Worm (Caenorhabditis elegans): ENCODE data around the gene sra-6.

sra-6 gene

DNA sequence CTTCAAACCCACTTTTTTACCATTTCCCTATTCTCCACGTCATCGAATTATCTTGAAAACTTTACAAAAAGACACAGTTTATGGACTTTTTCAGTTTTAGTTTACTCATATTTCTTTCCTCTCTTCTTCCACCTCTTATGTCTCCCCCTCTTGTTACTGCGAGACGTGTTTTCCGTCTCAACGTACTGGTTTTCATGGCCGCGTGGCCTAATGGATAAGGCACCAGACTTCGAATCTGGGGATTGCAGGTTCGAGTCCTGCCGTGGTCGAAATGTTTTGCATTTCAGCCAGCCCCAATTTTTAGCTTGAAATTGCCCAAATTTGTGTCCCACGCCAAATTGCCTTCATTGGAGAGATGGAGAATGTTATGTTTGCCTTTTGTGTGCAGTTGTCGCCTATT is 15.4 kb upstream of the sra-6 start (continued):
- TF ChIP-seq zip-5 (tag; optimal IDR thresholded peaks at IDR 0.05): peak; percentile 65
- TF ChIP-seq fkh-10 (GFP tag; optimal IDR thresholded peaks at IDR 0.05): no peak
- peak; percentile 74 for TF ChIP-seq ceh-9 (tag; optimal IDR thresholded peaks at IDR 0.05)
- peak; percentile 68 for TF ChIP-seq F13H6.1 (tag; optimal IDR thresholded peaks at IDR 0.05)
- TF ChIP-seq che-1 (tag; optimal IDR thresholded peaks at IDR 0.05): peak; percentile 89
- no peak for TF ChIP-seq unc-55 (GFP tag; optimal IDR thresholded peaks at IDR 0.05)
- TF ChIP-seq ama-1 (optimal IDR thresholded peaks at IDR 0.05): no peak
- peak; percentile 86 for TF ChIP-seq syd-9 (tag; optimal IDR thresholded peaks at IDR 0.05)
- peak; percentile 73 for TF ChIP-seq ceh-48 (tag; optimal IDR thresholded peaks at IDR 0.05)
- peak; percentile 72 for TF ChIP-seq K02D7.2 (tag; optimal IDR thresholded peaks at IDR 0.05)
- peak; percentile 67 for TF ChIP-seq tbx-2 (tag; optimal IDR thresholded peaks at IDR 0.05)
- peak; percentile 68 for TF ChIP-seq ztf-16 (tag; optimal IDR thresholded peaks at IDR 0.05)
- TF ChIP-seq dmd-4 (tag; optimal IDR thresholded peaks at IDR 0.05; ENCODE audit: borderline replicate concordance): peak; percentile 42
- TF ChIP-seq nfya-1 (tag; optimal IDR thresholded peaks at IDR 0.05): peak; percentile 53
- TF ChIP-seq pax-1 (tag; optimal IDR thresholded peaks at IDR 0.05): no peak
- TF ChIP-seq ttx-3 (tag; optimal IDR thresholded peaks at IDR 0.05): peak; percentile 89
- peak; percentile 72 for TF ChIP-seq C08G9.2 (tag; optimal IDR thresholded peaks at IDR 0.05)
- TF ChIP-seq ceh-34 (tag; optimal IDR thresholded peaks at IDR 0.05): peak; percentile 80
- TF ChIP-seq madf-2 (tag; optimal IDR thresholded peaks at IDR 0.05): peak; percentile 76
- TF ChIP-seq odd-2 (tag; optimal IDR thresholded peaks at IDR 0.05): no peak
- TF ChIP-seq ceh-30 (tag; optimal IDR thresholded peaks at IDR 0.05): no peak
- peak; percentile 88 for TF ChIP-seq fkh-6 (tag; optimal IDR thresholded peaks at IDR 0.05)
- TF ChIP-seq ceh-18 (tag; optimal IDR thresholded peaks at IDR 0.05): peak; percentile 70
- peak; percentile 88 for TF ChIP-seq unc-86 (tag; optimal IDR thresholded peaks at IDR 0.05)
- peak; percentile 77 for TF ChIP-seq hlh-15 (tag; optimal IDR thresholded peaks at IDR 0.05)

DNA sequence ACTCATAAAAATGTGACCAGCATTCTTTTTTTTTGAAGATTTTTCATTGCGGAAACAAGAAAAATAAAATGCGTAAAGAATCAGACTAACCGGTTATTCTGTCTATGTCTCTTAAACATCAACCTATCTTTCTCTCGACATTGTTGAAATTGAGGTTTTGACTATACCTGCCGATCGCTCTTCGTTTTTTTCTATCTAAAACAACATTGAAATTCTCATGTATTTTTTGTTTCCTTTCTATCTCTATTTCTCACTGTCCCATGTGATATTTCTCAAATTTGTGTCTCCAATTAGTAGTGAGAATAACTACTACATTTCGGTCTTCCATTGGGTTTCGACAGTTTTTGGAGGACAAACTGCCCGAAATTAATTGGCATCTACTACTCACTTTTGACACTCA is 10.3 kb upstream of the sra-6 start:
- TF ChIP-seq hlh-30 (tag; optimal IDR thresholded peaks at IDR 0.05; ENCODE audit: insufficient read depth) (no peak), pag-3 (tag; optimal IDR thresholded peaks at IDR 0.05; ENCODE audit: borderline replicate concordance) (no peak), ama-1 (optimal IDR thresholded peaks at IDR 0.05) (no peak), nfya-1 (tag; optimal IDR thresholded peaks at IDR 0.05) (no peak), unc-86 (tag; optimal IDR thresholded peaks at IDR 0.05) (no peak), unc-55 (GFP tag; optimal IDR thresholded peaks at IDR 0.05) (no peak), C08G9.2 (tag; optimal IDR thresholded peaks at IDR 0.05) (no peak), ceh-22 (tag; optimal IDR thresholded peaks at IDR 0.05) (no peak), gmeb-2 (tag; optimal IDR thresholded peaks at IDR 0.05) (no peak), ztf-16 (tag; optimal IDR thresholded peaks at IDR 0.05) (no peak), npax-4 (tag; optimal IDR thresholded peaks at IDR 0.05) (no peak), hlh-13 (GFP tag; optimal IDR thresholded peaks at IDR 0.05) (no peak), fkh-6 (tag; optimal IDR thresholded peaks at IDR 0.05) (no peak), K09A11.1 (tag; optimal IDR thresholded peaks at IDR 0.05; ENCODE audit: insufficient read depth) (no peak), ceh-2 (tag; optimal IDR thresholded peaks at IDR 0.05) (no peak), hlh-6 (tag; optimal IDR thresholded peaks at IDR 0.05) (no peak), pax-1 (tag; optimal IDR thresholded peaks at IDR 0.05) (no peak), ceh-31 (tag; optimal IDR thresholded peaks at IDR 0.05) (no peak), che-1 (tag; optimal IDR thresholded peaks at IDR 0.05) (no peak), tbx-2 (tag; optimal IDR thresholded peaks at IDR 0.05) (no peak)

DNA sequence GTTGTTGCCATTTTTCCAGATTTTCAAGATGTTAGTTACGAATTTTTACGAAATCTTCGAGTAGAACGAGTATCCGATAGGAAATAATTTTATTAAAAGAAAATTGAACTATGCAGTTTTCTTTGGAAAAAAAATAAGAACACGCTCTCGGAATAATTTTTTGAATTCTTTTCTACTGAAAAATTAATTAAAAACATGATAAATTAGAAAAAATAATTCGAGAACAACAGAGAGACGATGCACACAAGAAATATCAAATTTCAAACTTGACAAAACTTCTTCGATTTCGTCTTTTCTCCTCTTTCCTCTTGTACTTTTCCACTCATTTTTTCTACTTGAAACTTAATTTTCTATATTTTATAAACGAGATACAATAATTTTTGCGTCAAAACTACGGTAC is 9.3 kb upstream of the sra-6 start, which contains the start of gene F35H8.4:
F35H8.4 (minus strand) TSS at position 101 of the 400 bp plus-strand sequence.
- TF ChIP-seq ztf-16 (tag; optimal IDR thresholded peaks at IDR 0.05) (no peak), dmd-4 (tag; optimal IDR thresholded peaks at IDR 0.05; ENCODE audit: borderline replicate concordance) (no peak), ceh-45 (GFP tag; IDR thresholded peaks at IDR 0.05) (no peak), sox-2 (GFP tag; IDR thresholded peaks at IDR 0.05) (no peak), unc-55 (GFP tag; optimal IDR thresholded peaks at IDR 0.05) (no peak), pha-4 (tag; optimal IDR thresholded peaks at IDR 0.05) (no peak), pros-1 (tag; optimal IDR thresholded peaks at IDR 0.05) (no peak), ceh-14 (tag; optimal IDR thresholded peaks at IDR 0.05) (no peak), ceh-24 (tag; optimal IDR thresholded peaks at IDR 0.05) (no peak), fkh-6 (tag; optimal IDR thresholded peaks at IDR 0.05) (no peak), pqm-1 (tag; optimal IDR thresholded peaks at IDR 0.05) (no peak), eyg-1 (tag; optimal IDR thresholded peaks at IDR 0.05) (no peak), ceh-9 (tag; optimal IDR thresholded peaks at IDR 0.05) (no peak), ceh-6 (GFP tag; optimal IDR thresholded peaks at IDR 0.05) (no peak), lim-6 (tag; optimal IDR thresholded peaks at IDR 0.05) (no peak), unc-42 (tag; optimal IDR thresholded peaks at IDR 0.05) (no peak), hlh-13 (GFP tag; optimal IDR thresholded peaks at IDR 0.05) (no peak), madf-2 (tag; optimal IDR thresholded peaks at IDR 0.05) (no peak), tbx-7 (tag; optimal IDR thresholded peaks at IDR 0.05) (no peak), hlh-6 (tag; optimal IDR thresholded peaks at IDR 0.05) (no peak)
